Worm (Caenorhabditis elegans): ENCODE measurements around the gene srh-241.

srh-241 gene

DNA sequence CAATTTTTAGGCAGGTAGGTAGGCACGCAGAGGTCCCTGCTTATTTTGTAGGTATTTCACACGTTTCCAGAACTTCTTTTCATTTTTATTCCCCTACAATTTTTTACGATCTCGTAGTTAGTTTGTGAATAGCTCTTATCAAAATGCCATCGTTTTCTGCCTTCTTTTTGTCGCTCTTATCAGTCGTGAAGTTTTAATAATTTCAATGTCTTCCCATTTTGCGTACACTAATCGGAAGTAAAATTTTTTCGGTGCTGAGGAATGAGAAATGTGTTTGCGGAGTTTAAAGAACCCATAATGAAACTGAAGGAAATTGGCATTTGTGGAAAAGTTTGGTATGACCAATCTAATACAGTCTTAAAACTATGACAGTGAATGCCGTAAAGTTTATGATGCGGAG, 11.0 kb upstream of the srh-241 start:
- TF ChIP-seq scrt-1 (GFP tag; IDR thresholded peaks at IDR 0.05) (no peak), ceh-36 (tag; optimal IDR thresholded peaks at IDR 0.05) (no peak), ceh-13 (GFP tag; optimal IDR thresholded peaks at IDR 0.05) (no peak), hmg-4 (GFP tag; optimal IDR thresholded peaks at IDR 0.05) (no peak), F13C5.2 (tag; optimal IDR thresholded peaks at IDR 0.05) (no peak), sea-1 (GFP tag; conservative IDR thresholded peaks at IDR 0.05) (no peak), aly-1 (tag; optimal IDR thresholded peaks at IDR 0.05) (no peak), tra-4 (tag; optimal IDR thresholded peaks at IDR 0.05) (no peak), tbx-11 (GFP tag; IDR thresholded peaks at IDR 0.05) (no peak), tbx-37 (GFP tag; conservative IDR thresholded peaks at IDR 0.05) (no peak), hnd-1 (tag; optimal IDR thresholded peaks at IDR 0.05) (no peak), pes-1 (GFP tag; IDR thresholded peaks at IDR 0.05) (no peak)

DNA sequence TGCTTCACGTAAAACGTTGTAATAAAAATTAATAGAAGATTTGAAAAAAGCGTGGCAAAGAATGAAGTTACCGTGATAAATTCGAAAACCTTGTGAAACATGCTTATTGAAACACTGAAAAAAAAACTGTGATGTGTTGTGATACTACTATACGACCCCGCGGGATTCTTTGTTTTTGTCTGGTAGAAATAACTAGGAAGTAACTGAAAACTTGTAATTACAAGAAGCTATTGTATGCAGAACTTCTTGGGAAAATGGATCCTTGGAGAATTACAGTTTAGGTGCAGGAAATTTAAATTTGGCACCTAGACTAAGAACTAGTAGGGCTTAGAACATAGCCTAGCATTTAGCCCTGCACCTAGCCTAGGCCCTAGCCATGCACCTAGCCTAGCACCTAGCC, 10.4 kb upstream of the srh-241 start, which contains the start of gene str-39:
TSS of gene str-39 (minus strand) at position 101 of the 400 bp plus-strand sequence.
- TF ChIP-seq scrt-1 (GFP tag; IDR thresholded peaks at IDR 0.05) (no peak), ama-1 (optimal IDR thresholded peaks at IDR 0.05) (no peak), F13C5.2 (tag; optimal IDR thresholded peaks at IDR 0.05) (no peak), flt-1 (GFP tag; IDR thresholded peaks at IDR 0.05) (no peak), hmg-4 (GFP tag; optimal IDR thresholded peaks at IDR 0.05) (no peak), sea-1 (GFP tag; conservative IDR thresholded peaks at IDR 0.05) (no peak), aly-1 (tag; optimal IDR thresholded peaks at IDR 0.05) (no peak), tbx-11 (GFP tag; IDR thresholded peaks at IDR 0.05) (no peak), ceh-36 (tag; optimal IDR thresholded peaks at IDR 0.05) (no peak), ceh-13 (GFP tag; optimal IDR thresholded peaks at IDR 0.05) (no peak), pes-1 (GFP tag; IDR thresholded peaks at IDR 0.05) (no peak), tbx-37 (GFP tag; conservative IDR thresholded peaks at IDR 0.05) (no peak)

- no peak for TF ChIP-seq flt-1 (GFP tag; IDR thresholded peaks at IDR 0.05)
These were observed 8.1 kb upstream of the srh-241 start, which contains the start of gene F37B4.10 for ce11 chrV:2877509-2877908. TSS of gene F37B4.10 (minus strand) at chrV:2877609.

- no peak for TF ChIP-seq hnd-1 (tag; optimal IDR thresholded peaks at IDR 0.05)
- TF ChIP-seq B0310.2 (tag; optimal IDR thresholded peaks at IDR 0.05) = no peak
- no peak for TF ChIP-seq tbx-37 (GFP tag; conservative IDR thresholded peaks at IDR 0.05)
- TF ChIP-seq aly-1 (tag; optimal IDR thresholded peaks at IDR 0.05) = no peak
- no peak for TF ChIP-seq flt-1 (GFP tag; IDR thresholded peaks at IDR 0.05)
- TF ChIP-seq ets-7 (tag; optimal IDR thresholded peaks at IDR 0.05) = no peak
- no peak for TF ChIP-seq ceh-13 (GFP tag; optimal IDR thresholded peaks at IDR 0.05)
- TF ChIP-seq scrt-1 (GFP tag; IDR thresholded peaks at IDR 0.05) = no peak
- TF ChIP-seq tra-4 (tag; optimal IDR thresholded peaks at IDR 0.05) = no peak
These were observed 6.9 kb upstream of the srh-241 start for ce11 chrV:2876188-2876831.

ce11 chrV:2875422-2875821, 6.0 kb upstream of the srh-241 start, which contains the start of gene folt-2:
TSS of gene folt-2 (minus strand) at chrV:2875600.
- TF ChIP-seq pes-1 (GFP tag; IDR thresholded peaks at IDR 0.05) (no peak), tbx-11 (GFP tag; IDR thresholded peaks at IDR 0.05) (0 out of 2 replicates have a peak, but pooled peaks have one; percentile 16), scrt-1 (GFP tag; IDR thresholded peaks at IDR 0.05) (no peak), flt-1 (GFP tag; IDR thresholded peaks at IDR 0.05) (no peak)

- TF ChIP-seq scrt-1 (GFP tag; IDR thresholded peaks at IDR 0.05) (no peak), sea-1 (GFP tag; conservative IDR thresholded peaks at IDR 0.05) (no peak), ceh-13 (GFP tag; optimal IDR thresholded peaks at IDR 0.05) (no peak), B0310.2 (tag; optimal IDR thresholded peaks at IDR 0.05) (no peak), tbx-11 (GFP tag; IDR thresholded peaks at IDR 0.05) (no peak), pes-1 (GFP tag; IDR thresholded peaks at IDR 0.05) (no peak), tbx-37 (GFP tag; conservative IDR thresholded peaks at IDR 0.05) (no peak), hmbx-1 (tag; optimal IDR thresholded peaks at IDR 0.05) (no peak), hmg-4 (GFP tag; optimal IDR thresholded peaks at IDR 0.05) (no peak), ama-1 (optimal IDR thresholded peaks at IDR 0.05) (no peak), flt-1 (GFP tag; IDR thresholded peaks at IDR 0.05) (no peak), F13C5.2 (tag; optimal IDR thresholded peaks at IDR 0.05) (no peak), hnd-1 (tag; optimal IDR thresholded peaks at IDR 0.05) (no peak)
These were observed 3.5 kb upstream of the srh-241 start for ce11 chrV:2872947-2873346.

ce11 chrV:2871754-2872504, 2.5 kb upstream of the srh-241 start:
- TF ChIP-seq F13C5.2 (tag; optimal IDR thresholded peaks at IDR 0.05) (no peak), scrt-1 (GFP tag; IDR thresholded peaks at IDR 0.05) (no peak), sea-1 (GFP tag; conservative IDR thresholded peaks at IDR 0.05) (no peak), ceh-36 (tag; optimal IDR thresholded peaks at IDR 0.05) (no peak), tbx-11 (GFP tag; IDR thresholded peaks at IDR 0.05) (no peak), ets-7 (tag; optimal IDR thresholded peaks at IDR 0.05) (no peak), B0310.2 (tag; optimal IDR thresholded peaks at IDR 0.05) (no peak), flt-1 (GFP tag; IDR thresholded peaks at IDR 0.05) (no peak), hmbx-1 (tag; optimal IDR thresholded peaks at IDR 0.05) (no peak), pes-1 (GFP tag; IDR thresholded peaks at IDR 0.05) (no peak), tra-4 (tag; optimal IDR thresholded peaks at IDR 0.05) (no peak), ama-1 (optimal IDR thresholded peaks at IDR 0.05) (no peak), ceh-13 (GFP tag; optimal IDR thresholded peaks at IDR 0.05) (no peak)

DNA sequence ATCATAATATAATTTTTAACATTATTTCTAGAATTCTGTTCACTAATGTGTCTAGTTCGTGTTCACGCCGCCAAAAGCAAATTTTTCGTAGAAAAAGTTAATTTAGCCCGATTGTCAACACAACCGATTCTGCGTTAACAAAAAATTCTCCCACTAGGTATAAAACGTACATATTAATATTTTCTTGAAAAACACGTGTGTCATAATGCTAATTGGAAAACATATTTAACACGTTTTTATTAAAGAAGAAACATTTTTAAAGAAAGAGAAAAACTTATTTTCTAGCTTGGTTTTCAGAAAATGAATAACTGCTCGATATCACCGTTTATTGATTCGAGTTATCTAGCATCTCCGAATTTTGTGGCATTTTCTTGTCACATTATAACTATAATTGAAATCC, 724 bp upstream of the srh-241 start, which contains the start of gene srh-243:
TSS of gene srh-243 (plus strand) at position 301 of the 400 bp plus-strand sequence.
- TF ChIP-seq ama-1 (optimal IDR thresholded peaks at IDR 0.05) (no peak), hmbx-1 (tag; optimal IDR thresholded peaks at IDR 0.05) (no peak), tra-4 (tag; optimal IDR thresholded peaks at IDR 0.05) (no peak), tbx-11 (GFP tag; IDR thresholded peaks at IDR 0.05) (no peak), ets-7 (tag; optimal IDR thresholded peaks at IDR 0.05) (no peak), hnd-1 (tag; optimal IDR thresholded peaks at IDR 0.05) (no peak), pes-1 (GFP tag; IDR thresholded peaks at IDR 0.05) (no peak), ceh-36 (tag; optimal IDR thresholded peaks at IDR 0.05) (no peak), hmg-4 (GFP tag; optimal IDR thresholded peaks at IDR 0.05) (no peak), sea-1 (GFP tag; conservative IDR thresholded peaks at IDR 0.05) (no peak), flt-1 (GFP tag; IDR thresholded peaks at IDR 0.05) (no peak), B0310.2 (tag; optimal IDR thresholded peaks at IDR 0.05) (no peak), ceh-13 (GFP tag; optimal IDR thresholded peaks at IDR 0.05) (no peak), aly-1 (tag; optimal IDR thresholded peaks at IDR 0.05) (no peak), scrt-1 (GFP tag; IDR thresholded peaks at IDR 0.05) (no peak), tbx-37 (GFP tag; conservative IDR thresholded peaks at IDR 0.05) (no peak), F13C5.2 (tag; optimal IDR thresholded peaks at IDR 0.05) (no peak)

All from whole organism, early embryonic.